Worm (Caenorhabditis elegans): ENCODE results near the gene mrps-26.

DNA sequence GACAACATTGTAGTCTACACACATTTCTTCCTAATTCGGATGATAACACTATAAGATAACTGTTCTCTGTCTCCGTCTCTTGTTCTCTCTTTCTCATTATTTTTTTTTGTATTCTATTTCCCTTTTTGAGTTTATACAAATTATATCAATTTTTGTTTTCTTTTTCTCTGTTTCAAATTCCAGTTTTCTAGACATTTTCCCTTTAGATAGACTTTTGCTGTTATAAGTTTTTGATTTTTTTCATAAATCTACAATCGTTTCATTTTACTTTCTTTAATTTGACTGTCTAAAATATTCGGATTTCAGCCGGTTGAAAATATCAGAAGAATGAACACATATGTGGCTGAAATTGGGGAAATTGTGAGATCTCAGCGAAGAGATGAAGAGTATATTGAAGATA, 1.7 kb downstream of the mrps-26 start, which contains the start of gene prx-10:
- TF ChIP-seq W03F9.2 (tag; optimal IDR thresholded peaks at IDR 0.05): no peak
- TF ChIP-seq him-1 (tag; optimal IDR thresholded peaks at IDR 0.05): no peak

Measured in whole organism, L4/young adult.